4 worm cellular contexts compared by ENCODE assay signal in the genomic region with DNA sequence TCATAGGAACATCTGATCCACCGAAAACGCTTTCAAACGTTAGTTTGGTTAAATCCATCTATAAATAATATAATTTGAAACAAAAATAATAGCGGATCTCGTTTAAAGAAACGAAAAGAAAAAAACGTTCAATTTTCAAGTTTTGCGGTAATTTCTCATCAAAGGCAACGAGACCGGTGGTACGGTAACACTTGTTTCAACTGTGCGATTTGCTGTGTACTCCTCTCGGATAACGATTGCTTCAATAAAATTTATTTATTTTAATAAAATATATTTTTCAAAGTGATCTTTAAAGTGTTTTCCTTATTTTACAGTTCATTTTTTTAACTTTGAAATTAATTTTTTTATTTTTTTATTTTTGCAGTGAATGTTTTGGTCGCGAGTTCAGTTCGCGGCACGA.
A peak's percentile ranks its signal among the peaks of the same experiment; 100 is the strongest.
TF ChIP-seq lines count a peak whose summit lies in the region.

A gene (minus strand): TSS at position 60 of the 400 bp plus-strand sequence.
A gene (plus strand): TSS at position 356 of the 400 bp plus-strand sequence.

TF ChIP-seq in whole organism, L1 larva, 84 proteins besides CTCF, POLR2A, EP300 and RAD21 (continued from another document and continues in another):
- TF ChIP-seq grh-1 (GFP tag; IDR thresholded peaks at IDR 0.05; lab: Robert Waterston, UW) = no peak
- TF ChIP-seq unc-98 (GFP tag; IDR thresholded peaks at IDR 0.05; lab: Robert Waterston, UW) = no peak
- TF ChIP-seq fkh-10 (GFP tag; optimal IDR thresholded peaks at IDR 0.05; lab: Kevin White, UChicago) = peak; percentile 16
- no peak for TF ChIP-seq nhr-77 (tag; optimal IDR thresholded peaks at IDR 0.05; lab: Kevin White, UChicago)
- TF ChIP-seq ets-5 (GFP tag; IDR thresholded peaks at IDR 0.05; lab: Robert Waterston, UW) = no peak
- peak; percentile 71 for TF ChIP-seq egl-13 (tag; optimal IDR thresholded peaks at IDR 0.05; lab: Kevin White, UChicago)
- peak in 1 of 2 experiments; percentile 76 for TF ChIP-seq mdl-1 (tag; optimal IDR thresholded peaks at IDR 0.05; lab: Kevin White, UChicago)
- no peak for TF ChIP-seq sptf-1 (tag; optimal IDR thresholded peaks at IDR 0.05; lab: Kevin White, UChicago)
- TF ChIP-seq Y116A8C.19 (tag; optimal IDR thresholded peaks at IDR 0.05; lab: Kevin White, UChicago; ENCODE audit: borderline replicate concordance) = no peak
- TF ChIP-seq dpl-1 (GFP tag; optimal IDR thresholded peaks at IDR 0.05; lab: Kevin White, UChicago) = peak; percentile 84 to 93 (median 87)
- peak; percentile 56 for TF ChIP-seq sox-4 (tag; optimal IDR thresholded peaks at IDR 0.05; lab: Kevin White, UChicago)
- no peak for TF ChIP-seq zag-1 (tag; optimal IDR thresholded peaks at IDR 0.05; lab: Kevin White, UChicago)
- no peak for TF ChIP-seq nhr-84 (tag; optimal IDR thresholded peaks at IDR 0.05; lab: Kevin White, UChicago)
- peak; percentile 88 for TF ChIP-seq nhr-71 (tag; optimal IDR thresholded peaks at IDR 0.05; lab: Kevin White, UChicago)
- TF ChIP-seq lin-14 (GFP tag; optimal IDR thresholded peaks at IDR 0.05; lab: Kevin White, UChicago) = no peak
- no peak for TF ChIP-seq isw-1 (GFP tag; IDR thresholded peaks at IDR 0.05; lab: Robert Waterston, UW)
- TF ChIP-seq ceh-63 (GFP tag; optimal IDR thresholded peaks at IDR 0.05; lab: Kevin White, UChicago) = no peak
- peak; percentile 87 for TF ChIP-seq snu-23 (GFP tag; optimal IDR thresholded peaks at IDR 0.05; lab: Kevin White, UChicago)
- peak; percentile 82 for TF ChIP-seq tbx-2 (tag; optimal IDR thresholded peaks at IDR 0.05; lab: Kevin White, UChicago)
- TF ChIP-seq zip-4 (GFP tag; optimal IDR thresholded peaks at IDR 0.05; lab: Kevin White, UChicago) = no peak
- TF ChIP-seq blmp-1 (tag; optimal IDR thresholded peaks at IDR 0.05; lab: Kevin White, UChicago) = peak; percentile 90
- TF ChIP-seq dsc-1 (tag; optimal IDR thresholded peaks at IDR 0.05; lab: Kevin White, UChicago) = peak; percentile 78
- peak; percentile 77 for TF ChIP-seq nhr-90 (tag; optimal IDR thresholded peaks at IDR 0.05; lab: Kevin White, UChicago; ENCODE audit: poor library complexity)
- TF ChIP-seq sup-37 (GFP tag; optimal IDR thresholded peaks at IDR 0.05; lab: Kevin White, UChicago) = no peak
- peak; percentile 63 for TF ChIP-seq lin-39 (tag; optimal IDR thresholded peaks at IDR 0.05; lab: Kevin White, UChicago)
- TF ChIP-seq nhr-28 (tag; optimal IDR thresholded peaks at IDR 0.05; lab: Kevin White, UChicago) = no peak
- no peak for TF ChIP-seq C34B4.2 (tag; optimal IDR thresholded peaks at IDR 0.05; lab: Kevin White, UChicago)
- peak; percentile 39 for TF ChIP-seq fos-1 (tag; optimal IDR thresholded peaks at IDR 0.05; lab: Kevin White, UChicago)
- peak; percentile 46 for TF ChIP-seq snpc-4 (tag; optimal IDR thresholded peaks at IDR 0.05; lab: Kevin White, UChicago)
- peak; percentile 58 for TF ChIP-seq ama-1 (optimal IDR thresholded peaks at IDR 0.05; lab: Kevin White, UChicago)
- TF ChIP-seq mef-2 (tag; optimal IDR thresholded peaks at IDR 0.05; lab: Kevin White, UChicago) = no peak
- TF ChIP-seq jun-1 (tag; optimal IDR thresholded peaks at IDR 0.05; lab: Kevin White, UChicago) = peak; percentile 50

TF ChIP-seq in whole organism, L2 larva, 48 proteins besides CTCF, POLR2A, EP300 and RAD21 (continued from another document):
- TF ChIP-seq nhr-23 (tag; optimal IDR thresholded peaks at IDR 0.05; lab: Kevin White, UChicago) (no peak), F13H6.1 (tag; optimal IDR thresholded peaks at IDR 0.05; lab: Kevin White, UChicago) (peak; percentile 66), lin-39 (tag; optimal IDR thresholded peaks at IDR 0.05; lab: Kevin White, UChicago) (no peak), gmeb-1 (tag; optimal IDR thresholded peaks at IDR 0.05; lab: Kevin White, UChicago) (peak; percentile 91), sma-9 (GFP tag; optimal IDR thresholded peaks at IDR 0.05; lab: Kevin White, UChicago) (no peak), sma-9 (tag; optimal IDR thresholded peaks at IDR 0.05; lab: Kevin White, UChicago) (no peak), snpc-4 (tag; optimal IDR thresholded peaks at IDR 0.05; lab: Kevin White, UChicago) (peak; percentile 55), ceh-82 (tag; optimal IDR thresholded peaks at IDR 0.05; lab: Kevin White, UChicago) (no peak), ztf-1 (GFP tag; conservative IDR thresholded peaks at IDR 0.05; lab: Robert Waterston, UW) (no peak)

TF ChIP-seq in whole organism, L3 larva, 47 proteins besides CTCF, POLR2A, EP300 and RAD21 (continued from another document):
- TF ChIP-seq ztf-11 (tag; optimal IDR thresholded peaks at IDR 0.05; lab: Kevin White, UChicago) (no peak), ztf-4 (tag; optimal IDR thresholded peaks at IDR 0.05; lab: Kevin White, UChicago) (no peak), nhr-11 (tag; optimal IDR thresholded peaks at IDR 0.05; lab: Kevin White, UChicago) (no peak), R02D3.7 (tag; optimal IDR thresholded peaks at IDR 0.05; lab: Kevin White, UChicago) (no peak), zag-1 (tag; optimal IDR thresholded peaks at IDR 0.05; lab: Kevin White, UChicago) (no peak), nhr-237 (tag; optimal IDR thresholded peaks at IDR 0.05; lab: Kevin White, UChicago) (no peak)

TF ChIP-seq in whole organism, L4 larva, 104 proteins besides CTCF, POLR2A, EP300 and RAD21 (continued from another document):
- TF ChIP-seq snpc-1.2 (GFP tag; IDR thresholded peaks at IDR 0.05; lab: Robert Waterston, UW) (no peak), ceh-20 (GFP tag; IDR thresholded peaks at IDR 0.05; lab: Robert Waterston, UW) (no peak), egl-27 (tag; optimal IDR thresholded peaks at IDR 0.05; lab: Kevin White, UChicago) (peak; percentile 9), madf-5 (GFP tag; IDR thresholded peaks at IDR 0.05; lab: Robert Waterston, UW) (no peak), arid-1 (GFP tag; conservative IDR thresholded peaks at IDR 0.05; lab: Robert Waterston, UW) (no peak), lin-1 (GFP tag; IDR thresholded peaks at IDR 0.05; lab: Robert Waterston, UW) (no peak), dpl-1 (GFP tag; optimal IDR thresholded peaks at IDR 0.05; lab: Kevin White, UChicago) (peak; percentile 93), attf-4 (tag; optimal IDR thresholded peaks at IDR 0.05; lab: Kevin White, UChicago) (no peak), Y75B8A.6 (GFP tag; IDR thresholded peaks at IDR 0.05; lab: Robert Waterston, UW) (no peak), lin-15B (tag; optimal IDR thresholded peaks at IDR 0.05; lab: Kevin White, UChicago) (no peak), nhr-237 (tag; optimal IDR thresholded peaks at IDR 0.05; lab: Kevin White, UChicago) (no peak), Y48G9A.11 (GFP tag; IDR thresholded peaks at IDR 0.05; lab: Robert Waterston, UW) (no peak), php-3 (GFP tag; IDR thresholded peaks at IDR 0.05; lab: Robert Waterston, UW) (no peak), pha-4 (GFP tag; IDR thresholded peaks at IDR 0.05; lab: Robert Waterston, UW) (no peak), pha-4 (tag; optimal IDR thresholded peaks at IDR 0.05; lab: Kevin White, UChicago) (peak; percentile 57), lir-3 (tag; optimal IDR thresholded peaks at IDR 0.05; lab: Kevin White, UChicago) (no peak), zip-11 (GFP tag; IDR thresholded peaks at IDR 0.05; lab: Robert Waterston, UW) (no peak), zfp-3 (GFP tag; conservative IDR thresholded peaks at IDR 0.05; lab: Robert Waterston, UW) (no peak), dve-1 (tag; optimal IDR thresholded peaks at IDR 0.05; lab: Kevin White, UChicago; ENCODE audit: insufficient read depth) (peak; percentile 78), nhr-41 (GFP tag; IDR thresholded peaks at IDR 0.05; lab: Robert Waterston, UW) (no peak), nhr-48 (tag; optimal IDR thresholded peaks at IDR 0.05; lab: Kevin White, UChicago) (no peak), nhr-10 (tag; optimal IDR thresholded peaks at IDR 0.05; lab: Kevin White, UChicago) (no peak), ztf-7 (tag; optimal IDR thresholded peaks at IDR 0.05; lab: Kevin White, UChicago) (peak; percentile 73), F26F4.8 (GFP tag; conservative IDR thresholded peaks at IDR 0.05; lab: Robert Waterston, UW) (no peak), mep-1 (tag; optimal IDR thresholded peaks at IDR 0.05; lab: Kevin White, UChicago) (peak; percentile 89), mxl-2 (GFP tag; conservative IDR thresholded peaks at IDR 0.05; lab: Robert Waterston, UW) (no peak), ces-1 (GFP tag; optimal IDR thresholded peaks at IDR 0.05; lab: Kevin White, UChicago) (no peak), tra-1 (GFP tag; IDR thresholded peaks at IDR 0.05; lab: Robert Waterston, UW) (no peak), zip-2 (tag; optimal IDR thresholded peaks at IDR 0.05; lab: Kevin White, UChicago) (no peak), saeg-2 (GFP tag; IDR thresholded peaks at IDR 0.05; lab: Robert Waterston, UW) (no peak), ZK337.2 (GFP tag; IDR thresholded peaks at IDR 0.05; lab: Robert Waterston, UW) (no peak), zag-1 (tag; optimal IDR thresholded peaks at IDR 0.05; lab: Kevin White, UChicago) (no peak), nhr-111 (GFP tag; optimal IDR thresholded peaks at IDR 0.05; lab: Kevin White, UChicago) (no peak), ceh-62 (tag; optimal IDR thresholded peaks at IDR 0.05; lab: Kevin White, UChicago) (no peak), ceh-32 (tag; optimal IDR thresholded peaks at IDR 0.05; lab: Kevin White, UChicago; ENCODE audit: poor library complexity) (no peak), dmd-8 (GFP tag; IDR thresholded peaks at IDR 0.05; lab: Robert Waterston, UW) (no peak), Y5F2A.4 (GFP tag; optimal IDR thresholded peaks at IDR 0.05; lab: Kevin White, UChicago) (no peak), sdz-12 (GFP tag; optimal IDR thresholded peaks at IDR 0.05; lab: Kevin White, UChicago) (no peak), hlh-30 (tag; optimal IDR thresholded peaks at IDR 0.05; lab: Kevin White, UChicago; ENCODE audit: insufficient read depth) (peak; percentile 88), F10B5.3 (tag; optimal IDR thresholded peaks at IDR 0.05; lab: Kevin White, UChicago) (no peak), ceh-44 (GFP tag; IDR thresholded peaks at IDR 0.05; lab: Robert Waterston, UW) (no peak), R02D3.7 (tag; optimal IDR thresholded peaks at IDR 0.05; lab: Kevin White, UChicago) (no peak), lsy-2 (tag; optimal IDR thresholded peaks at IDR 0.05; lab: Kevin White, UChicago) (peak; percentile 96 to 100), T20F7.1 (GFP tag; optimal IDR thresholded peaks at IDR 0.05; lab: Kevin White, UChicago) (no peak), Y105C5A.15 (GFP tag; IDR thresholded peaks at IDR 0.05; lab: Robert Waterston, UW) (no peak), egl-43 (GFP tag; IDR thresholded peaks at IDR 0.05; lab: Robert Waterston, UW) (no peak), rbr-2 (tag; optimal IDR thresholded peaks at IDR 0.05; lab: Kevin White, UChicago) (peak; percentile 73), mes-2 (tag; optimal IDR thresholded peaks at IDR 0.05; lab: Kevin White, UChicago; ENCODE audit: poor library complexity, severe bottlenecking) (no peak), gei-8 (GFP tag; optimal IDR thresholded peaks at IDR 0.05; lab: Kevin White, UChicago) (no peak), nhr-77 (tag; optimal IDR thresholded peaks at IDR 0.05; lab: Kevin White, UChicago) (peak; percentile 66), lim-7 (GFP tag; IDR thresholded peaks at IDR 0.05; lab: Robert Waterston, UW) (no peak), nhr-42 (GFP tag; IDR thresholded peaks at IDR 0.05; lab: Robert Waterston, UW) (no peak), ceh-82 (tag; optimal IDR thresholded peaks at IDR 0.05; lab: Kevin White, UChicago) (no peak), daf-19 (GFP tag; conservative IDR thresholded peaks at IDR 0.05; lab: Robert Waterston, UW) (no peak), nhr-25 (tag; optimal IDR thresholded peaks at IDR 0.05; lab: Kevin White, UChicago; ENCODE audit: borderline replicate concordance, insufficient read depth) (no peak), aha-1 (tag; lab: Kevin White, UChicago) (peak; percentile 64), vab-7 (GFP tag; IDR thresholded peaks at IDR 0.05; lab: Robert Waterston, UW) (no peak), lin-29 (GFP tag; IDR thresholded peaks at IDR 0.05; lab: Robert Waterston, UW) (no peak), D1046.2 (GFP tag; IDR thresholded peaks at IDR 0.05; lab: Robert Waterston, UW) (no peak), T26A8.4 (GFP tag; IDR thresholded peaks at IDR 0.05; lab: Robert Waterston, UW) (no peak), ctbp-1 (GFP tag; IDR thresholded peaks at IDR 0.05; lab: Robert Waterston, UW) (no peak), dmd-6 (GFP tag; IDR thresholded peaks at IDR 0.05; lab: Robert Waterston, UW) (no peak), ceh-28 (tag; optimal IDR thresholded peaks at IDR 0.05; lab: Kevin White, UChicago) (no peak)
